Worm (Caenorhabditis elegans): ENCODE results near the gene C55C3.8.

ce11 chrIV:5671325-5671724 is 19.5 kb upstream of the C55C3.8 start:
- no peak for TF ChIP-seq hmg-4 (GFP tag; optimal IDR thresholded peaks at IDR 0.05)
- no peak for TF ChIP-seq sea-1 (GFP tag; conservative IDR thresholded peaks at IDR 0.05)
- TF ChIP-seq hnd-1 (tag; optimal IDR thresholded peaks at IDR 0.05), result no peak
- TF ChIP-seq scrt-1 (GFP tag; IDR thresholded peaks at IDR 0.05), result no peak
- TF ChIP-seq ceh-13 (GFP tag; optimal IDR thresholded peaks at IDR 0.05), result no peak
- no peak for TF ChIP-seq tbx-11 (GFP tag; IDR thresholded peaks at IDR 0.05)
- no peak for TF ChIP-seq pes-1 (GFP tag; IDR thresholded peaks at IDR 0.05)
- no peak for TF ChIP-seq ama-1 (optimal IDR thresholded peaks at IDR 0.05)
- no peak for TF ChIP-seq ceh-36 (tag; optimal IDR thresholded peaks at IDR 0.05)
- TF ChIP-seq F13C5.2 (tag; optimal IDR thresholded peaks at IDR 0.05), result no peak
